Fruit fly (Drosophila melanogaster) whole organism, embryonic: Measurements from ENCODE around the gene CG7739.

ENCODE experiments used
- Aef1 ChIP-seq: fragments of 200-800 bp; sonication (Bioruptor generic); IDR thresholded peaks from 3 replicates; pipeline ENCODE4 v1.3.6; 2022; ENCODE audit warnings: missing biosample characterization, missing genetic modification characterization
- Asciz ChIP-seq: fragments of 200-800 bp; sonication (Bioruptor generic); optimal IDR thresholded peaks from 2 replicates; lab custom pipeline; 2017; ENCODE audit warnings: missing biosample characterization, mild to moderate bottlenecking, missing genetic modification characterization, missing genetic modification reagents
- BEAF-32 ChIP-seq: fragments of 200-800 bp; sonication (Bioruptor generic); optimal IDR thresholded peaks from 3 replicates; lab custom pipeline; 2017; ENCODE audit warnings: missing biosample characterization, missing genetic modification characterization, mild to moderate bottlenecking, moderate library complexity, missing genetic modification reagents
- CG10209 ChIP-seq: fragments of 200-800 bp; sonication (Bioruptor generic); optimal IDR thresholded peaks from 3 replicates; lab custom pipeline; 2017; ENCODE audit warnings: missing biosample characterization, mild to moderate bottlenecking, missing genetic modification characterization, missing genetic modification reagents
- CG1233 ChIP-seq: fragments of 200-800 bp; sonication (Bioruptor generic); optimal IDR thresholded peaks from 4 replicates; lab custom pipeline; 2018; ENCODE audit warnings: missing biosample characterization, mild to moderate bottlenecking, missing genetic modification characterization
- CG12659 ChIP-seq: fragments of 200-800 bp; sonication (Bioruptor generic); optimal IDR thresholded peaks from 3 replicates; lab custom pipeline; 2017; ENCODE audit warnings: mild to moderate bottlenecking, missing biosample characterization, missing genetic modification reagents, missing genetic modification characterization
- CG14965 ChIP-seq: fragments of 200-800 bp; sonication (Bioruptor generic); optimal IDR thresholded peaks from 2 replicates; lab custom pipeline; 2016; ENCODE audit warnings: missing biosample characterization, missing genetic modification characterization, borderline replicate concordance
- CG1602 ChIP-seq: fragments of 200-800 bp; sonication (Bioruptor generic); optimal IDR thresholded peaks from 3 replicates; lab custom pipeline; 2016; ENCODE audit warnings: missing biosample characterization, missing genetic modification characterization
- CG17361 ChIP-seq: fragments of 200-800 bp; sonication (Bioruptor generic); IDR thresholded peaks from 3 replicates; pipeline ENCODE4 v1.3.6; 2022; ENCODE audit warnings: missing biosample characterization, missing genetic modification characterization
- CG17612 ChIP-seq: fragments of 200-800 bp; sonication (Bioruptor generic); IDR thresholded peaks from 2 replicates; pipeline ENCODE4 v1.3.6; 2022; ENCODE audit warnings: missing biosample characterization, missing genetic modification characterization
- CG3163 ChIP-seq: fragments of 200-800 bp; sonication (Bioruptor generic); optimal IDR thresholded peaks from 3 replicates; lab custom pipeline; 2016; ENCODE audit warnings: missing biosample characterization, missing genetic modification characterization
- CG4282 ChIP-seq: fragments of 200-800 bp; sonication (Bioruptor generic); optimal IDR thresholded peaks from 2 replicates; lab custom pipeline; 2016; ENCODE audit warnings: missing biosample characterization, missing genetic modification characterization
- CG7357 ChIP-seq: fragments of 200-800 bp; sonication (Bioruptor generic); IDR thresholded peaks from 3 replicates; pipeline ENCODE4 v1.3.6; 2022; ENCODE audit warnings: missing biosample characterization, missing genetic modification characterization
- CG7786 ChIP-seq: fragments of 200-800 bp; sonication (Bioruptor generic); optimal IDR thresholded peaks from 2 replicates; lab custom pipeline; 2016; ENCODE audit warnings: missing biosample characterization, missing genetic modification characterization
- CG7928 ChIP-seq: fragments of 200-800 bp; sonication (Bioruptor generic); optimal IDR thresholded peaks from 2 replicates; lab custom pipeline; 2017; ENCODE audit warnings: missing biosample characterization, mild to moderate bottlenecking, missing genetic modification characterization
- CG8281 ChIP-seq: fragments of 200-800 bp; sonication (Bioruptor generic); optimal IDR thresholded peaks from 2 replicates; lab custom pipeline; 2018; ENCODE audit warnings: missing biosample characterization, mild to moderate bottlenecking, missing genetic modification characterization, moderate library complexity
- CG9876 ChIP-seq: fragments of 200-800 bp; sonication (Bioruptor generic); optimal IDR thresholded peaks from 2 replicates; lab custom pipeline; 2016; ENCODE audit warnings: missing biosample characterization, missing genetic modification characterization
- CG9932 ChIP-seq: fragments of 200-800 bp; sonication (Bioruptor generic); IDR thresholded peaks from 2 replicates; pipeline ENCODE4 v1.3.6; 2022; ENCODE audit warnings: missing biosample characterization, missing genetic modification characterization
- CrebB ChIP-seq: fragments of 200-800 bp; sonication (Bioruptor generic); optimal IDR thresholded peaks from 3 replicates; lab custom pipeline; 2018; ENCODE audit warnings: missing biosample characterization, mild to moderate bottlenecking, missing genetic modification characterization
- Dll ChIP-seq: fragments of 200-800 bp; sonication (Bioruptor generic); IDR thresholded peaks from 4 replicates; pipeline ENCODE4 v1.3.6; 2022; ENCODE audit warnings: missing biosample characterization, missing genetic modification characterization; ENCODE audit not compliant: partially characterized antibody
- HmgZ ChIP-seq: fragments of 200-800 bp; sonication (Bioruptor generic); optimal IDR thresholded peaks from 2 replicates; lab custom pipeline; 2018; ENCODE audit warnings: missing biosample characterization, mild to moderate bottlenecking, missing genetic modification characterization
- Mad ChIP-seq: fragments of 200-800 bp; sonication (Bioruptor generic); optimal IDR thresholded peaks from 2 replicates; lab custom pipeline; 2016; ENCODE audit warnings: missing biosample characterization, missing genetic modification characterization
- Max ChIP-seq: fragments of 200-800 bp; sonication (Bioruptor generic); optimal IDR thresholded peaks from 2 replicates; lab custom pipeline; 2016; ENCODE audit warnings: missing biosample characterization, mild to moderate bottlenecking, missing genetic modification characterization
- NC2α ChIP-seq: fragments of 200-800 bp; sonication (Bioruptor generic); optimal IDR thresholded peaks from 2 replicates; lab custom pipeline; 2016; ENCODE audit warnings: missing biosample characterization, missing genetic modification characterization
- NfI ChIP-seq: fragments of 200-800 bp; sonication (Bioruptor generic); optimal IDR thresholded peaks from 3 replicates; lab custom pipeline; 2018; ENCODE audit warnings: missing biosample characterization, mild to moderate bottlenecking, missing genetic modification characterization, moderate library complexity
- amos ChIP-seq: fragments of 200-800 bp; sonication (Bioruptor generic); IDR thresholded peaks from 2 replicates; pipeline ENCODE4 v1.3.6; 2022; ENCODE audit warnings: missing biosample characterization, missing genetic modification characterization; ENCODE audit not compliant: partially characterized antibody
- ato ChIP-seq: fragments of 200-800 bp; sonication (Bioruptor generic); IDR thresholded peaks from 2 replicates; pipeline ENCODE4 v1.3.6; 2022; ENCODE audit warnings: missing biosample characterization, missing genetic modification characterization; ENCODE audit not compliant: partially characterized antibody
- az2 ChIP-seq: fragments of 200-800 bp; sonication (Bioruptor generic); optimal IDR thresholded peaks from 3 replicates; lab custom pipeline; 2016; ENCODE audit warnings: missing biosample characterization, missing genetic modification characterization
- br ChIP-seq: fragments of >200 bp; optimal IDR thresholded peaks from 2 replicates; lab custom pipeline; 2017
- corto ChIP-seq: fragments of 200-800 bp; sonication (Bioruptor generic); optimal IDR thresholded peaks from 2 replicates; lab custom pipeline; 2016; ENCODE audit warnings: missing biosample characterization, mild to moderate bottlenecking, missing genetic modification characterization, moderate library complexity
- croc ChIP-seq: fragments of 200-800 bp; sonication (Bioruptor generic); conservative IDR thresholded peaks from 3 replicates; pipeline ENCODE4 v1.3.6; 2022; ENCODE audit warnings: missing biosample characterization, missing genetic modification characterization
- dati ChIP-seq: fragments of 200-800 bp; sonication (Bioruptor generic); IDR thresholded peaks from 2 replicates; pipeline ENCODE4 v1.3.6; 2022; ENCODE audit warnings: missing biosample characterization, missing genetic modification characterization
- disco-r ChIP-seq: fragments of 200-800 bp; sonication (Bioruptor generic); optimal IDR thresholded peaks from 2 replicates; lab custom pipeline; 2016; ENCODE audit warnings: missing biosample characterization, missing genetic modification characterization
- dpn ChIP-seq, 2 experiments: fragments of 200-800 bp; sonication (Bioruptor generic); optimal IDR thresholded peaks; 3 replicates each; lab custom pipeline; 2016; ENCODE audit warnings: missing biosample characterization in 2 of 2, missing genetic modification characterization in 2 of 2
- esg ChIP-seq: fragments of 200-800 bp; sonication (Bioruptor generic); conservative IDR thresholded peaks from 2 replicates; pipeline ENCODE4 v1.3.6; 2022; ENCODE audit warnings: missing biosample characterization, missing genetic modification characterization
- eve ChIP-seq, 2 experiments: fragments of >200 bp; optimal IDR thresholded peaks; 2 replicates each; lab custom pipeline; 2017; ENCODE audit warnings: missing biosample characterization in 2 of 2, missing genetic modification characterization in 2 of 2
- ewg ChIP-seq: fragments of 200-800 bp; sonication (Bioruptor generic); optimal IDR thresholded peaks from 3 replicates; lab custom pipeline; 2017; ENCODE audit warnings: mild to moderate bottlenecking, missing biosample characterization, missing genetic modification reagents, missing genetic modification characterization
- ind ChIP-seq: fragments of 200-800 bp; sonication (Bioruptor generic); optimal IDR thresholded peaks from 3 replicates; lab custom pipeline; 2016; ENCODE audit warnings: missing biosample characterization, missing genetic modification characterization
- lov ChIP-seq, 2 experiments: fragments of 200-800 bp in 1 of 2; fragments of >200 bp in 1 of 2; sonication (Bioruptor generic) in 1 of 2; IDR thresholded peaks in 1 of 2; optimal IDR thresholded peaks in 1 of 2; 2 replicates in 1 of 2; 3 replicates in 1 of 2; pipeline versions ENCODE4 v1.3.6 to Lab custom; 2017 to 2022; ENCODE audit warnings: missing biosample characterization in 1 of 2, missing genetic modification characterization in 1 of 2
- nmo ChIP-seq: fragments of 200-800 bp; sonication (Bioruptor generic); optimal IDR thresholded peaks from 2 replicates; lab custom pipeline; 2018; ENCODE audit warnings: missing biosample characterization, mild to moderate bottlenecking, missing genetic modification characterization, moderate library complexity
- pb ChIP-seq: fragments of 200-800 bp; sonication (Bioruptor generic); optimal IDR thresholded peaks from 3 replicates; lab custom pipeline; 2016; ENCODE audit warnings: missing biosample characterization, missing genetic modification characterization
- run ChIP-seq: fragments of 200-800 bp; sonication (Bioruptor generic); optimal IDR thresholded peaks from 3 replicates; lab custom pipeline; 2018; ENCODE audit warnings: missing biosample characterization, mild to moderate bottlenecking, missing genetic modification characterization
- salm ChIP-seq: fragments of 200-800 bp; sonication (Bioruptor generic); optimal IDR thresholded peaks from 2 replicates; lab custom pipeline; 2018; ENCODE audit warnings: missing biosample characterization, mild to moderate bottlenecking, missing genetic modification characterization
- sens ChIP-seq: fragments of 200-800 bp; sonication (Bioruptor generic); peaks from one replicate; lab custom pipeline; 2016; ENCODE audit warnings: missing biosample characterization, missing genetic modification characterization
- sens-2 ChIP-seq: fragments of 200-800 bp; sonication (Bioruptor generic); IDR thresholded peaks from 2 replicates; pipeline ENCODE4 v1.3.6; 2022; ENCODE audit warnings: missing biosample characterization, missing genetic modification characterization
- sim ChIP-seq: fragments of 200-800 bp; sonication (Bioruptor generic); IDR thresholded peaks from 2 replicates; pipeline ENCODE4 v1.3.6; 2022; ENCODE audit warnings: missing biosample characterization, missing genetic modification characterization
- sqz ChIP-seq: fragments of 200-800 bp; sonication (Bioruptor generic); optimal IDR thresholded peaks from 3 replicates; lab custom pipeline; 2018; ENCODE audit warnings: missing biosample characterization, mild to moderate bottlenecking, missing genetic modification characterization
- zen ChIP-seq: fragments of 200-800 bp; sonication (Bioruptor generic); optimal IDR thresholded peaks from 3 replicates; lab custom pipeline; 2018; ENCODE audit warnings: missing biosample characterization, mild to moderate bottlenecking, missing genetic modification characterization, moderate library complexity
- zfh1 ChIP-seq: fragments of 200-800 bp; sonication (Bioruptor generic); IDR thresholded peaks from 3 replicates; pipeline ENCODE4 v1.3.6; 2022; ENCODE audit warnings: missing biosample characterization, missing genetic modification characterization

Gene CG7739

dm6 chr3L:15544455-15545415, 18.1 kb downstream of the CG7739 start (continued):
- TF ChIP-seq CG17361 (GFP tag; lab: Robert Waterston, UW) (peak; percentile 41; the same call in 2 of the 3 replicates), CG1602 (GFP tag; lab: Kevin White, UChicago) (no peak), CG4282 (GFP tag; lab: Kevin White, UChicago) (no peak), CG3163 (GFP tag; lab: Kevin White, UChicago) (no peak), CG14965 (no peak), corto (no peak), nmo (no peak), sens (peak; percentile 66), Asciz (GFP tag; lab: Kevin White, UChicago) (peak; percentile 26), CrebB (tag; lab: Kevin White, UChicago) (no peak), dpn (GFP tag; optimal IDR thresholded peaks at IDR 0.05; lab: Kevin White, UChicago) (no peak), salm (tag; lab: Kevin White, UChicago) (no peak), CG7928 (no peak), croc (GFP tag; lab: Robert Waterston, UW) (no peak), ato (GFP tag; lab: Robert Waterston, UW) (no peak), zen (no peak), CG12659 (no peak), disco-r (GFP tag; lab: Kevin White, UChicago) (no peak), zfh1 (GFP tag; lab: Robert Waterston, UW) (no peak), BEAF-32 (no peak), Aef1 (no peak), CG7786 (GFP tag; lab: Kevin White, UChicago) (no peak), CG8281 (tag; lab: Kevin White, UChicago) (no peak), br (lab: Kevin White, UChicago) (no peak), ind (GFP tag; lab: Kevin White, UChicago) (no peak), sim (GFP tag; lab: Robert Waterston, UW) (no peak), run (tag; lab: Kevin White, UChicago) (no peak), NfI (GFP tag; lab: Kevin White, UChicago) (no peak), Mad (GFP tag; lab: Kevin White, UChicago) (no peak), pb (GFP tag; lab: Kevin White, UChicago) (no peak), Dll (no peak), CG9932 (no peak), Max (no peak), az2 (GFP tag; lab: Kevin White, UChicago) (no peak), esg (no peak), CG10209 (no peak), sqz (GFP tag; lab: Kevin White, UChicago) (no peak), dati (GFP tag; lab: Robert Waterston, UW) (no peak), HmgZ (tag; lab: Kevin White, UChicago) (no peak), CG17612 (GFP tag; lab: Robert Waterston, UW) (no peak), sens-2 (GFP tag; lab: Robert Waterston, UW) (no peak), ewg (no peak), eve (GFP tag; optimal IDR thresholded peaks at IDR 0.05; lab: Kevin White, UChicago) (no peak), CG7357 (GFP tag; lab: Robert Waterston, UW) (no peak), amos (no peak), lov (optimal IDR thresholded peaks at IDR 0.05; lab: Kevin White, UChicago) (no peak), lov (GFP tag; IDR thresholded peaks at IDR 0.05; lab: Robert Waterston, UW) (0 out of 3 replicates have a peak, but pooled peaks have one; percentile 32), CG1233 (GFP tag; lab: Kevin White, UChicago) (no peak), NC2α (GFP tag; lab: Kevin White, UChicago) (no peak), CG9876 (GFP tag; lab: Kevin White, UChicago) (no peak)
